Worm (Caenorhabditis elegans) whole organism, L2 larva: ENCODE data around the gene otpl-8.
"Not testable (repeated sequence)": the region's sequence is repeated elsewhere in the genome, so short reads cannot be mapped to it uniquely, and the experiment has no call there.

Experiments used
- C34F6.9 ChIP-seq: fragments of 150-350 bp; optimal IDR thresholded peaks from 2 replicates; lab custom pipeline; 2014; ENCODE audit warnings: missing biosample characterization, missing genetic modification characterization
- R02D3.7 ChIP-seq: fragments of 150-350 bp; optimal IDR thresholded peaks from 2 replicates; lab custom pipeline; 2014; ENCODE audit warnings: missing biosample characterization, missing genetic modification characterization
- ZK546.5 ChIP-seq: sonication (generic microtip); optimal IDR thresholded peaks from 2 replicates; lab custom pipeline; 2017; ENCODE audit warnings: missing biosample characterization, missing genetic modification characterization
- alr-1 ChIP-seq: fragments of 150-350 bp; optimal IDR thresholded peaks from 2 replicates; lab custom pipeline; 2014; ENCODE audit warnings: missing biosample characterization, missing genetic modification characterization
- aly-2 ChIP-seq: fragments of 150-350 bp; optimal IDR thresholded peaks from 2 replicates; lab custom pipeline; 2014; ENCODE audit warnings: missing biosample characterization, missing genetic modification characterization
- ceh-16 ChIP-seq: fragments of 150-350 bp; optimal IDR thresholded peaks from 2 replicates; lab custom pipeline; 2014; ENCODE audit warnings: missing biosample characterization, missing genetic modification characterization
- ceh-82 ChIP-seq: fragments of 150-350 bp; optimal IDR thresholded peaks from 2 replicates; lab custom pipeline; 2014; ENCODE audit warnings: missing biosample characterization, missing genetic modification characterization
- dmd-4 ChIP-seq: sonication (generic microtip); optimal IDR thresholded peaks from 2 replicates; lab custom pipeline; 2017; ENCODE audit warnings: missing biosample characterization, missing genetic modification characterization
- egl-27 ChIP-seq: sonication (generic microtip); optimal IDR thresholded peaks from 3 replicates; lab custom pipeline; 2017; ENCODE audit warnings: missing biosample characterization, missing genetic modification reagents, missing genetic modification characterization
- gmeb-1 ChIP-seq: fragments of 150-350 bp; optimal IDR thresholded peaks from 2 replicates; lab custom pipeline; 2014; ENCODE audit warnings: missing biosample characterization, missing genetic modification characterization
- lin-11 ChIP-seq: fragments of 150-350 bp; sonication (generic microtip); optimal IDR thresholded peaks from 2 replicates; lab custom pipeline; 2014; ENCODE audit warnings: missing biosample characterization, missing genetic modification characterization, inconsistent platforms, mixed read lengths
- lin-39 ChIP-seq: fragments of 150-350 bp; optimal IDR thresholded peaks from 2 replicates; lab custom pipeline; 2014; ENCODE audit warnings: missing biosample characterization, missing genetic modification reagents, missing genetic modification characterization
- mab-5 ChIP-seq: fragments of 150-350 bp; optimal IDR thresholded peaks from 2 replicates; lab custom pipeline; 2014; ENCODE audit warnings: missing biosample characterization, missing genetic modification characterization
- mbf-1 ChIP-seq: sonication (generic microtip); optimal IDR thresholded peaks from 2 replicates; lab custom pipeline; 2017; ENCODE audit warnings: missing biosample characterization, missing genetic modification characterization
- nhr-10 ChIP-seq: sonication (generic microtip); optimal IDR thresholded peaks from 2 replicates; lab custom pipeline; 2017; ENCODE audit warnings: missing biosample characterization, missing genetic modification characterization
- nhr-11 ChIP-seq: fragments of 150-350 bp; optimal IDR thresholded peaks from 2 replicates; lab custom pipeline; 2014; ENCODE audit warnings: missing biosample characterization, missing genetic modification characterization
- nhr-12 ChIP-seq: fragments of 150-350 bp; optimal IDR thresholded peaks from 2 replicates; lab custom pipeline; 2014; ENCODE audit warnings: missing biosample characterization, missing genetic modification characterization
- nhr-21 ChIP-seq: fragments of 150-350 bp; optimal IDR thresholded peaks from 2 replicates; lab custom pipeline; 2014; ENCODE audit warnings: missing biosample characterization, missing genetic modification characterization
- nhr-237 ChIP-seq: fragments of 150-350 bp; optimal IDR thresholded peaks from 2 replicates; lab custom pipeline; 2014; ENCODE audit warnings: missing biosample characterization, missing genetic modification characterization
- nhr-6 ChIP-seq: fragments of 150-350 bp; optimal IDR thresholded peaks from 2 replicates; lab custom pipeline; 2014; ENCODE audit warnings: missing biosample characterization, missing genetic modification characterization
- nhr-77 ChIP-seq: fragments of 150-350 bp; optimal IDR thresholded peaks from 2 replicates; lab custom pipeline; 2014; ENCODE audit warnings: missing biosample characterization, missing genetic modification characterization
- peb-1 ChIP-seq: fragments of 150-350 bp; optimal IDR thresholded peaks from 2 replicates; lab custom pipeline; 2014; ENCODE audit warnings: missing biosample characterization, missing genetic modification characterization
- sem-4 ChIP-seq: fragments of 150-350 bp; optimal IDR thresholded peaks from 2 replicates; lab custom pipeline; 2014; ENCODE audit warnings: missing biosample characterization, missing genetic modification reagents, missing genetic modification characterization
- skn-1 ChIP-seq: sonication (generic microtip); optimal IDR thresholded peaks from 2 replicates; lab custom pipeline; 2017; ENCODE audit warnings: missing biosample characterization, missing genetic modification characterization
- sma-3 ChIP-seq: sonication (generic microtip); optimal IDR thresholded peaks from 2 replicates; lab custom pipeline; 2016; ENCODE audit warnings: missing genetic modification reagents, missing genetic modification characterization, missing compliant biosample characterization
- sma-9 ChIP-seq, 2 experiments: fragments of 150-350 bp in 1 of 2; sonication (generic microtip) in 1 of 2; optimal IDR thresholded peaks; 2 replicates each; lab custom pipeline; 2014 to 2016; ENCODE audit warnings: missing genetic modification characterization in 2 of 2, mild to moderate bottlenecking in 1 of 2, missing biosample characterization in 1 of 2, missing compliant biosample characterization in 1 of 2, missing genetic modification reagents in 1 of 2, moderate library complexity in 1 of 2
- snpc-4 ChIP-seq: fragments of 150-350 bp; optimal IDR thresholded peaks from 2 replicates; lab custom pipeline; 2014; ENCODE audit warnings: missing biosample characterization, missing genetic modification characterization
- unc-39 ChIP-seq: fragments of 150-350 bp; optimal IDR thresholded peaks from 2 replicates; lab custom pipeline; 2014; ENCODE audit warnings: missing biosample characterization, missing genetic modification characterization
- unc-55 ChIP-seq: fragments of 150-350 bp; sonication (generic microtip); optimal IDR thresholded peaks from 3 replicates; lab custom pipeline; 2014; ENCODE audit warnings: missing biosample characterization, missing genetic modification reagents, missing genetic modification characterization
- unc-62 ChIP-seq: fragments of 150-350 bp; optimal IDR thresholded peaks from 2 replicates; lab custom pipeline; 2014; ENCODE audit warnings: missing biosample characterization, missing genetic modification reagents, missing genetic modification characterization
- zag-1 ChIP-seq: fragments of 150-350 bp; optimal IDR thresholded peaks from 2 replicates; lab custom pipeline; 2014; ENCODE audit warnings: missing biosample characterization, missing genetic modification characterization
- ztf-1 ChIP-seq: fragments of 200-800 bp; sonication (Bioruptor generic); conservative IDR thresholded peaks from 2 replicates; pipeline ENCODE4 v1.3.6; 2022; ENCODE audit warnings: missing genetic modification characterization, missing compliant biosample characterization
- ztf-11 ChIP-seq: sonication (generic microtip); optimal IDR thresholded peaks from 2 replicates; lab custom pipeline; 2017; ENCODE audit warnings: missing biosample characterization, missing genetic modification characterization

Gene otpl-8

DNA sequence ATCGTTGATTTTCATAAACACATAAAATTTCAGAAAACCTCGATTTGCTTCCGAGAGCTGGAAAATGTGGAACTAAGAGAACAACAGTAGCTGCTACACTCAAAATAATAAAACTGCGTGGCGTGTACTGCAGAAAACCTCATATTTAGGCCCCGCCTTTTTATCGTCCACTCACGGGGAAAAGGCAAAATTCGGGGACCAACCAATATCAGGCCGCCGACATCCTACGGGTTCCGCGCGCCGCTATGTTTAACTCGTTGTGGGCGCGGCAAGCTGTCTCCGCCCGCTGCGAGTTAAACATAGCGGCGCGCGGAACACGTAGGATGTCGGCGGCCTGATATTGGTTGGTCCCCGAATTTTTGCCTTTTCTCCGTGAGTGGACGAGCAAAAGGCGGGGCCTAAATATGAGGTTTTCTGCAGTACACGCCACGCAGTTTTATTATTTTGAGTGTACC lies 37.3 kb upstream of the otpl-8 start, which contains the start of gene F17A2.16:
Gene F17A2.16 (plus strand): TSS at position 405 of the 455 bp plus-strand sequence.
- TF ChIP-seq nhr-77 (tag; lab: Kevin White, UChicago); alr-1; egl-27 (tag; lab: Kevin White, UChicago): not testable (repeated sequence)
- TF ChIP-seq, all 48 proteins: peak for 0; not testable (repeated sequence) for 48

DNA sequence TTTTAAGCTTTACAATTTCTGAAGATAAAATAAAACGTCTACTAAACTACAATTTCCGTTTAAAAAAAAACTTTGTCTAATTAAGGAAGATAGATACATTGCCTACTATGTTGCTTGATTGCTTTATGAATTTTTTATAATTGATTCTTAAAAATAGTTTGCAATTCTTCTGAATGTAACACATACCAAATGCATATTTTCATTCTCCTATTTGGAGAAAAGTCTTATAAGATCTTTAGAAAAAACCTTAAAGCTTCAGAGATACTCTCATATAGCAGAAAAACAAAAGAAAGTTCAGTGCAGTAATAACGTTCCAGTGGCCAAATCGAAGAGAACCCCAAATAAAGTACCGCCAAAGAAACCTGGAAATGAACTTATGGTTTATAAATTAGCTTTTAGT lies 35.8 kb upstream of the otpl-8 start, which contains the start of gene phf-32:
Gene phf-32 (plus strand): TSS at position 301 of the 400 bp plus-strand sequence.
- TF ChIP-seq peb-1 (tag; lab: Kevin White, UChicago) = no peak
- TF ChIP-seq zag-1 (tag; lab: Kevin White, UChicago) = no peak
- no peak for TF ChIP-seq ztf-1 (GFP tag; lab: Robert Waterston, UW)
- TF ChIP-seq gmeb-1 (tag; lab: Kevin White, UChicago) = no peak

DNA sequence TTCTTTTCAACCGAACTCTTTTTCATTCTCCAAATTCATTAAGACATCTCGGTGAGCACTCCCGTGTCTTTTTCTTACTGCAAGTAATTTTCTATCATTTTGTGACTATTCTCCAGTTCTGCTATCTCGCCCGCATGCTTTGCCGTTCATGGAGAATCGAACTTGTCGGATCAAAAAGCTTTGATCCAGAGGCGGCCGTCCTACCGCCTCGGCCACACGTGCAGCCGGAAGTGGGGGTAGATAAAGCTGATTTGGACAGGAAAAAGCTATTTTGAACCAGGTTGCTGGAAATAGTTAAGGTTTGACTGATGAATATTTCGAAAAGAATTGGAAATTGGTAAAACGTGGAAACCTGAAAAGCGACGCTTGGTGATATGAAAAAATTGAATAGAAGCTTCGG lies 33.5 kb upstream of the otpl-8 start:
- TF ChIP-seq ceh-82 (tag; lab: Kevin White, UChicago) = no peak
- no peak for TF ChIP-seq nhr-21 (tag; lab: Kevin White, UChicago)
- TF ChIP-seq, all 48 proteins: peak for 0

DNA sequence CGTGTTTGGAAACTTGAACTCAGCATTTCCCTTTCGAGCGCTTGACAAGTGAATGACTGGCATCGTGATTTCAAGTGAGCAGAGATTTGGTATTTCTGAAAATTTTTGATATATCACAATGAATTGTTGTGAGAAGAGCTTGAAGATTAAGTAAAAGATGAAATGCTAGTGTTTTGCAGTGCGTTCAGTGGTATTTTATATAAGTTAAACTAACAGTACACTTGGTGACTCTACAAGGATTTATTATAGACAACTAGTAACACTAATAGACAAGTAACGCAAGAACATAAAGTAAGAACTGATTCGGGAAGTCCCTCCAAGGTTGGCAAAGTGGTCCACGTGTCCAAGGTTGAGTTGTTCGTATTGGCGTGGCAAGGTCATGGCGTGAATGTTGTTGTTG lies 32.0 kb upstream of the otpl-8 start, which contains the start of gene dot-1.3:
Gene dot-1.3 (minus strand): TSS at position 101 of the 400 bp plus-strand sequence.
- not testable (repeated sequence) for TF ChIP-seq nhr-6, sem-4, R02D3.7 (tag; lab: Kevin White, UChicago)

DNA sequence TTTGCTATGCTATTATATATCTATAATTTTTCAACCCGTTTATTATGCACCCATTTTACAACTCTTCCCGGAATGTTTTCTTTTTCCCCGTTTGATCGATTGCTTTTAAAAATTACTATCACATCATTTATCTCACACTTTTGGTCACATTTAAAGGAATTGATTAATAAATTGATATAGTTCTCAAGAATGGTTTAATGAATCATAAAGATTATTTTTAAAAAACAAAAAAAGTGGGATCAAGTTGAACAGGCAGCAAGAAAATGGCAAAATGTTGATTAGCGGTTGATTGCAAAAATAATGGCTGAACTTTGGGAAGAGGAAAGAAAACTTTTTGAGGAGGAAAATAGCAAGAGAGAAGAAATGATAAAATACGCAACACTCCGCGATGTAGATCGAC lies 29.1 kb upstream of the otpl-8 start, which contains the start of gene W06D11.5:
Gene W06D11.5 (plus strand): TSS at position 301 of the 400 bp plus-strand sequence.
- no peak for TF ChIP-seq unc-55 (GFP tag; lab: Kevin White, UChicago)
- TF ChIP-seq ceh-16 (tag; lab: Kevin White, UChicago) = no peak
- TF ChIP-seq ztf-11 = no peak
- no peak for TF ChIP-seq nhr-11 (tag; lab: Kevin White, UChicago)
- TF ChIP-seq dmd-4 (tag; lab: Kevin White, UChicago) = no peak
- TF ChIP-seq snpc-4 = no peak
- no peak for TF ChIP-seq ceh-82 (tag; lab: Kevin White, UChicago)
- no peak for TF ChIP-seq mbf-1 (tag; lab: Kevin White, UChicago)
- no peak for TF ChIP-seq lin-11 (tag; lab: Kevin White, UChicago)
- TF ChIP-seq aly-2 (tag; lab: Kevin White, UChicago) = no peak

DNA sequence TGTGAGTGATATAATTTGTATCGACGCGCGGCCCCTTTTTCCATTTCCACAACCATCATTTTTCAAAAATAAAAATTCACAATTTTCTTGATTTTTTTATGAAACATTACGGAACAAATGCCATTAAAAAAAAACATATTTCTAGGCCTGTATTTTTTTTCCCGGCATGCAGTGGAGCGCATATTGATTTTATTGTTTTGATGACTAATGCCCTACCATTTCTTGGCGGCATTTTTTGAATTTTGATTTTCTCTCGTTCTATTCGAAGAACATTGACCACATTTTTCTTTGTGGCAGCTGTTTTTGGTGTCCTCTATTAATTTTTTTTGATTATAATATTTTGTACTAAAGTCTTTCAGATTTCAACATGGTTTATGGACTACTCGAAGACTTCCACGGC lies 27.6 kb upstream of the otpl-8 start, which contains the start of gene W06D11.3:
Gene W06D11.3 (plus strand): TSS at position 360 of the 400 bp plus-strand sequence.
- TF ChIP-seq unc-62 (no peak), ztf-11 (no peak), unc-39 (no peak), nhr-77 (tag; lab: Kevin White, UChicago) (no peak), nhr-12 (no peak), C34F6.9 (tag; lab: Kevin White, UChicago) (no peak), skn-1 (no peak), R02D3.7 (tag; lab: Kevin White, UChicago) (no peak), sma-9 (GFP tag; optimal IDR thresholded peaks at IDR 0.05; lab: Kevin White, UChicago) (no peak), sma-9 (tag; optimal IDR thresholded peaks at IDR 0.05; lab: Kevin White, UChicago) (no peak), nhr-10 (no peak), ZK546.5 (no peak), mab-5 (tag; lab: Kevin White, UChicago) (no peak), mbf-1 (tag; lab: Kevin White, UChicago) (no peak), nhr-237 (tag; lab: Kevin White, UChicago) (no peak), gmeb-1 (tag; lab: Kevin White, UChicago) (no peak), nhr-6 (tag; lab: Kevin White, UChicago) (no peak)

DNA sequence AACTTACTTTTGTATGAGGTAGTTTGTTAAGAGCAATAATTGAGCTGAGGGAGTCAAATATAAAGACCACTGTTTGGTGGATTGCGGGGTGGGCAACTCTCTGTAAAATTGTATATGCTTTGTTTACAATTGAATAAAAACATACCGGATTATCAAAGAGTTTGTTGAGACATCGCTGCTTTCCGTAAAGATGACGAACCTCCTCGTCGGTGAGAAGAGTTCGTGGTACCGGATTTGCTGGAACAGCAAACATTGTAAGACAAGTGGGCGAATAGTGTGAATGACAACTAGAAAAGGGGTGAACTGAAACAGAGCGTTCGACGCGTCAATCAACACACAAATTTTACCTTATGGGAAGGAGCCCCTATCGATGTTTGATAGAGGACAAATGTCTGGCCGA lies 25.7 kb upstream of the otpl-8 start, which contains the start of gene W06D11.2:
Gene W06D11.2 (minus strand): TSS at position 339 of the 400 bp plus-strand sequence.
- TF ChIP-seq ceh-16 (tag; lab: Kevin White, UChicago) (no peak), sma-3 (GFP tag; lab: Kevin White, UChicago) (no peak), alr-1 (no peak), lin-39 (tag; lab: Kevin White, UChicago) (no peak)
